Worm (Caenorhabditis elegans) whole organism, mixed stage, embryonic: Measurements from ENCODE around the gene C18A3.3.

Experiments
- nhr-237 ChIP-seq: fragments of 150-350 bp; optimal IDR thresholded peaks from 2 replicates; lab custom pipeline; 2014; ENCODE audit warnings: missing biosample characterization, missing genetic modification characterization
- snpc-4 ChIP-seq: fragments of 150-350 bp; optimal IDR thresholded peaks from 2 replicates; lab custom pipeline; 2014; ENCODE audit warnings: missing biosample characterization, missing genetic modification characterization
- unc-62 ChIP-seq: fragments of 150-350 bp; optimal IDR thresholded peaks from 2 replicates; lab custom pipeline; 2014; ENCODE audit warnings: missing biosample characterization, missing genetic modification reagents, missing genetic modification characterization

- TF ChIP-seq nhr-237 (tag; lab: Kevin White, UChicago): no peak
- TF ChIP-seq snpc-4 (tag; lab: Kevin White, UChicago): no peak
- no peak for TF ChIP-seq unc-62 (GFP tag; lab: Kevin White, UChicago)
Measured at ce11 chrII:5742767-5743166, 26.7 kb downstream of the C18A3.3 start.
